Fruit fly (Drosophila melanogaster): ENCODE results near the gene Gr64e.

The Gr64e gene

dm6 chr3L:4073755-4074154 is 41.8 kb downstream of the Gr64e start, which contains the start of gene Faa:
TSS of gene Faa (minus strand) at chr3L:4073954.
- TF ChIP-seq rgr (GFP tag; optimal IDR thresholded peaks at IDR 0.05) (no peak), Abd-B (GFP tag; optimal IDR thresholded peaks at IDR 0.05) (no peak), psq (GFP tag; optimal IDR thresholded peaks at IDR 0.05) (no peak), dsf (GFP tag; optimal IDR thresholded peaks at IDR 0.05; ENCODE audit: borderline replicate concordance) (no peak), sage (GFP tag; optimal IDR thresholded peaks at IDR 0.05) (no peak)

- TF ChIP-seq dl (GFP tag; optimal IDR thresholded peaks at IDR 0.05; ENCODE audit: insufficient read depth in 1 of 2, partially characterized antibody in 2 of 2) (no peak), Dfd (GFP tag; optimal IDR thresholded peaks at IDR 0.05) (no peak), Jra (GFP tag; optimal IDR thresholded peaks at IDR 0.05) (no peak), OdsH (GFP tag; optimal IDR thresholded peaks at IDR 0.05) (no peak), h (GFP tag; optimal IDR thresholded peaks at IDR 0.05) (no peak), CG32264 (GFP tag; optimal IDR thresholded peaks at IDR 0.05) (no peak), brk (GFP tag; optimal IDR thresholded peaks at IDR 0.05) (no peak), pan (optimal IDR thresholded peaks at IDR 0.05) (no peak), dsf (GFP tag; optimal IDR thresholded peaks at IDR 0.05; ENCODE audit: borderline replicate concordance) (no peak), fru (GFP tag; optimal IDR thresholded peaks at IDR 0.05) (no peak), ey (GFP tag; optimal IDR thresholded peaks at IDR 0.05) (no peak), Rel (GFP tag; optimal IDR thresholded peaks at IDR 0.05) (no peak), Rel (tag; optimal IDR thresholded peaks at IDR 0.05) (no peak), Myc (optimal IDR thresholded peaks at IDR 0.05) (no peak), Vsx2 (GFP tag; optimal IDR thresholded peaks at IDR 0.05; ENCODE audit: partially characterized antibody) (no peak), Mio (GFP tag; optimal IDR thresholded peaks at IDR 0.05) (no peak), sage (GFP tag; optimal IDR thresholded peaks at IDR 0.05) (no peak), CrebA (GFP tag; optimal IDR thresholded peaks at IDR 0.05; ENCODE audit: borderline replicate concordance) (no peak)
Measured at dm6 chr3L:4076907-4077306, 45.0 kb downstream of the Gr64e start.

- TF ChIP-seq sage (GFP tag; optimal IDR thresholded peaks at IDR 0.05) (no peak), lola (GFP tag; optimal IDR thresholded peaks at IDR 0.05) (no peak), foxo (GFP tag; optimal IDR thresholded peaks at IDR 0.05) (no peak), N (GFP tag; optimal IDR thresholded peaks at IDR 0.05) (no peak), Myc (optimal IDR thresholded peaks at IDR 0.05) (no peak), Dif (GFP tag; optimal IDR thresholded peaks at IDR 0.05; ENCODE audit: partially characterized antibody) (no peak), ey (GFP tag; optimal IDR thresholded peaks at IDR 0.05) (no peak), Hnf4 (GFP tag; optimal IDR thresholded peaks at IDR 0.05) (no peak), Hr78 (GFP tag; optimal IDR thresholded peaks at IDR 0.05) (no peak), woc (GFP tag; optimal IDR thresholded peaks at IDR 0.05) (no peak), tai (GFP tag; optimal IDR thresholded peaks at IDR 0.05) (no peak), CG32264 (GFP tag; optimal IDR thresholded peaks at IDR 0.05) (no peak), pan (optimal IDR thresholded peaks at IDR 0.05) (no peak), Sp1 (GFP tag; optimal IDR thresholded peaks at IDR 0.05) (no peak), Rel (GFP tag; optimal IDR thresholded peaks at IDR 0.05) (no peak), Rel (tag; optimal IDR thresholded peaks at IDR 0.05) (no peak), dmrt93B (GFP tag; optimal IDR thresholded peaks at IDR 0.05) (no peak), CrebA (GFP tag; optimal IDR thresholded peaks at IDR 0.05; ENCODE audit: borderline replicate concordance) (no peak), GATAd (GFP tag; optimal IDR thresholded peaks at IDR 0.05) (no peak), HLH106 (tag; optimal IDR thresholded peaks at IDR 0.05) (no peak)
Measured at dm6 chr3L:4080278-4080677, 48.3 kb downstream of the Gr64e start.

- no peak for TF ChIP-seq pan (optimal IDR thresholded peaks at IDR 0.05)
- TF ChIP-seq Vsx2 (GFP tag; optimal IDR thresholded peaks at IDR 0.05; ENCODE audit: partially characterized antibody) = no peak
- TF ChIP-seq CG9705 (GFP tag; optimal IDR thresholded peaks at IDR 0.05) = no peak
- TF ChIP-seq sv (GFP tag; optimal IDR thresholded peaks at IDR 0.05) = no peak
- TF ChIP-seq dl (GFP tag; optimal IDR thresholded peaks at IDR 0.05; ENCODE audit: insufficient read depth in 1 of 2, partially characterized antibody in 2 of 2) = no peak
- TF ChIP-seq fru (GFP tag; optimal IDR thresholded peaks at IDR 0.05) = no peak
- no peak for TF ChIP-seq OdsH (GFP tag; optimal IDR thresholded peaks at IDR 0.05)
- no peak for TF ChIP-seq foxo (GFP tag; optimal IDR thresholded peaks at IDR 0.05)
- TF ChIP-seq Myc (optimal IDR thresholded peaks at IDR 0.05) = no peak
- no peak for TF ChIP-seq Sp1 (GFP tag; optimal IDR thresholded peaks at IDR 0.05)
- no peak for TF ChIP-seq Mio (GFP tag; optimal IDR thresholded peaks at IDR 0.05)
- no peak for TF ChIP-seq brk (GFP tag; optimal IDR thresholded peaks at IDR 0.05)
- no peak for TF ChIP-seq rgr (GFP tag; optimal IDR thresholded peaks at IDR 0.05)
- no peak for TF ChIP-seq Dfd (GFP tag; optimal IDR thresholded peaks at IDR 0.05)
- TF ChIP-seq dsf (GFP tag; optimal IDR thresholded peaks at IDR 0.05; ENCODE audit: borderline replicate concordance) = no peak
- no peak for TF ChIP-seq CrebA (GFP tag; optimal IDR thresholded peaks at IDR 0.05; ENCODE audit: borderline replicate concordance)
- TF ChIP-seq Hnf4 (GFP tag; optimal IDR thresholded peaks at IDR 0.05) = no peak
- TF ChIP-seq Rel (GFP tag; optimal IDR thresholded peaks at IDR 0.05) = no peak
- no peak for TF ChIP-seq Rel (tag; optimal IDR thresholded peaks at IDR 0.05)
- TF ChIP-seq GATAd (GFP tag; optimal IDR thresholded peaks at IDR 0.05) = no peak
Measured at dm6 chr3L:4081243-4081642, 49.3 kb downstream of the Gr64e start.

All from whole organism, wandering third instar larva.